Fruit fly (Drosophila melanogaster) whole organism, pupa: Measurements from ENCODE around the gene CG43901.

ENCODE experiments used
- CG10348 ChIP-seq: fragments of 200-800 bp; sonication (Bioruptor generic); IDR thresholded peaks from 2 replicates; pipeline ENCODE4 v1.3.6; 2022; ENCODE audit warnings: missing biosample characterization, missing genetic modification characterization
- CG12605 ChIP-seq: fragments of 200-800 bp; sonication (Bioruptor generic); IDR thresholded peaks from 2 replicates; pipeline ENCODE4 v1.3.6; 2022; ENCODE audit warnings: missing biosample characterization, missing genetic modification characterization
- CG15710 ChIP-seq: fragments of 200-800 bp; sonication (Bioruptor generic); optimal IDR thresholded peaks from 2 replicates; lab custom pipeline; 2018; ENCODE audit warnings: missing biosample characterization, mild to moderate bottlenecking, missing genetic modification characterization, moderate library complexity
- D1 ChIP-seq: fragments of 200-800 bp; sonication (Bioruptor generic); optimal IDR thresholded peaks from 2 replicates; lab custom pipeline; 2018; ENCODE audit warnings: missing biosample characterization, mild to moderate bottlenecking, missing genetic modification characterization, moderate library complexity

DNA sequence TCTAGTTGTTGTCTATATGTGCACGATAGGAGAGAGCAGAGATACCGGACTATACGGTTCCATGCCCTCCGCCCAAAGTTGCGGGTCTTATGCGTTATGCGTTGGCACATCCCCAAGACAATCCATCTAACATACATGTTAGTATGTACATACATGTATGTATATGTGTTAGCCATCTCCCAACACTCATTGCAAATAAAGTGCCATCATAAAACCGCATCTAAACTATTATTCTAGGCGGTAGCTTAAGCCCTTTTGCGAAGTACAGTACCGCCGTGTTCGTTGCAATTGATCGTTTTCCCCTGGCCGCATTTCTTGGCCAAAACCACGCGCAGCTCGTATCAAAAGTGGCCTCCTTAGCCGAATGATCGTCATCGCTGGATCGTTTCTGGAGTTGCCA is 19.1 kb upstream of the CG43901 start:
- TF ChIP-seq CG12605 (no peak), CG15710 (tag; lab: Kevin White, UChicago) (no peak), CG10348 (GFP tag; lab: Robert Waterston, UW) (no peak), D1 (tag; lab: Kevin White, UChicago) (no peak)
